Worm (Caenorhabditis elegans): ENCODE results near the gene F14F9.3.

The F14F9.3 gene

ce11 chrV:5178051-5178450 is 40.0 kb downstream of the F14F9.3 start:
- TF ChIP-seq flt-1 (GFP tag; IDR thresholded peaks at IDR 0.05) = no peak
- no peak for TF ChIP-seq cog-1 (tag; optimal IDR thresholded peaks at IDR 0.05)
- TF ChIP-seq T22C8.4 (GFP tag; IDR thresholded peaks at IDR 0.05) = no peak
- TF ChIP-seq ref-1 (GFP tag; conservative IDR thresholded peaks at IDR 0.05) = no peak
- no peak for TF ChIP-seq ztf-23 (GFP tag; IDR thresholded peaks at IDR 0.05)
- TF ChIP-seq med-1 (GFP tag; optimal IDR thresholded peaks at IDR 0.05; ENCODE audit: insufficient read depth) = no peak
- no peak for TF ChIP-seq tab-1 (GFP tag; IDR thresholded peaks at IDR 0.05)
- no peak for TF ChIP-seq klf-2 (GFP tag; conservative IDR thresholded peaks at IDR 0.05)

- TF ChIP-seq med-1 (GFP tag; optimal IDR thresholded peaks at IDR 0.05; ENCODE audit: insufficient read depth) = no peak
- no peak for TF ChIP-seq cog-1 (tag; optimal IDR thresholded peaks at IDR 0.05)
- TF ChIP-seq flt-1 (GFP tag; IDR thresholded peaks at IDR 0.05) = no peak
- no peak for TF ChIP-seq T22C8.4 (GFP tag; IDR thresholded peaks at IDR 0.05)
- no peak for TF ChIP-seq ztf-29 (GFP tag; IDR thresholded peaks at IDR 0.05)
- no peak for TF ChIP-seq tab-1 (GFP tag; IDR thresholded peaks at IDR 0.05)
- TF ChIP-seq ref-1 (GFP tag; conservative IDR thresholded peaks at IDR 0.05) = no peak
- no peak for TF ChIP-seq ztf-23 (GFP tag; IDR thresholded peaks at IDR 0.05)
- no peak for TF ChIP-seq klf-2 (GFP tag; conservative IDR thresholded peaks at IDR 0.05)
These were observed 43.6 kb downstream of the F14F9.3 start, which contains the start of gene C03A7.2 for ce11 chrV:5181612-5182011. Gene C03A7.2 (plus strand): TSS chrV:5181912.
